Worm (Caenorhabditis elegans) whole organism, late embryonic: ENCODE data around the gene F54E12.2.

Experiments used
- C08G9.2 ChIP-seq: sonication (generic microtip); optimal IDR thresholded peaks from 2 replicates; lab custom pipeline; 2016; ENCODE audit warnings: mild to moderate bottlenecking, missing genetic modification characterization, moderate library complexity, missing compliant biosample characterization
- F13H6.1 ChIP-seq: sonication (generic microtip); optimal IDR thresholded peaks from 2 replicates; lab custom pipeline; 2016; ENCODE audit warnings: missing genetic modification characterization, missing compliant biosample characterization
- K09A11.1 ChIP-seq: sonication (generic microtip); optimal IDR thresholded peaks from 2 replicates; lab custom pipeline; 2017; ENCODE audit warnings: antibody characterized with exemption, mild to moderate bottlenecking, missing genetic modification characterization, missing compliant biosample characterization; ENCODE audit not compliant: insufficient read depth
- ama-1 ChIP-seq: fragments of 150-350 bp; optimal IDR thresholded peaks from 2 replicates; lab custom pipeline; 2014
- ceh-18 ChIP-seq: sonication (generic microtip); optimal IDR thresholded peaks from 2 replicates; lab custom pipeline; 2016; ENCODE audit warnings: missing genetic modification characterization, missing compliant biosample characterization
- ceh-2 ChIP-seq: sonication (generic microtip); optimal IDR thresholded peaks from 2 replicates; lab custom pipeline; 2016; ENCODE audit warnings: missing genotype, missing genetic modification characterization, missing compliant biosample characterization
- ceh-22 ChIP-seq: sonication (generic microtip); optimal IDR thresholded peaks from 2 replicates; lab custom pipeline; 2017; ENCODE audit warnings: missing biosample characterization, missing genetic modification characterization
- ceh-24 ChIP-seq: sonication (generic microtip); optimal IDR thresholded peaks from 2 replicates; lab custom pipeline; 2016; ENCODE audit warnings: mild to moderate bottlenecking, missing genetic modification characterization, missing compliant biosample characterization
- ceh-30 ChIP-seq: fragments of 150-350 bp; optimal IDR thresholded peaks from 2 replicates; lab custom pipeline; 2014; ENCODE audit warnings: missing biosample characterization, missing genetic modification characterization
- ceh-34 ChIP-seq: sonication (generic microtip); optimal IDR thresholded peaks from 2 replicates; lab custom pipeline; 2016; ENCODE audit warnings: mild to moderate bottlenecking, missing genetic modification characterization, missing compliant biosample characterization
- ceh-48 ChIP-seq: sonication (generic microtip); optimal IDR thresholded peaks from 2 replicates; lab custom pipeline; 2016; ENCODE audit warnings: missing genetic modification characterization, inconsistent platforms, missing compliant biosample characterization
- ceh-9 ChIP-seq: sonication (generic microtip); optimal IDR thresholded peaks from 2 replicates; lab custom pipeline; 2016; ENCODE audit warnings: mild to moderate bottlenecking, missing genetic modification characterization, inconsistent platforms, missing compliant biosample characterization
- che-1 ChIP-seq: sonication (generic microtip); optimal IDR thresholded peaks from 2 replicates; lab custom pipeline; 2016; ENCODE audit warnings: mild to moderate bottlenecking, missing genetic modification characterization, missing compliant biosample characterization
- dve-1 ChIP-seq: sonication (generic microtip); optimal IDR thresholded peaks from 2 replicates; lab custom pipeline; 2017; ENCODE audit warnings: antibody characterized with exemption, mild to moderate bottlenecking, missing genetic modification characterization, missing compliant biosample characterization
- elt-2 ChIP-seq: sonication (generic microtip); optimal IDR thresholded peaks from 2 replicates; lab custom pipeline; 2016; ENCODE audit warnings: missing genetic modification reagents, missing genetic modification characterization, missing compliant biosample characterization
- eyg-1 ChIP-seq: sonication (generic microtip); optimal IDR thresholded peaks from 2 replicates; lab custom pipeline; 2016; ENCODE audit warnings: missing genotype, missing genetic modification characterization, missing compliant biosample characterization
- fkh-10 ChIP-seq: fragments of 150-350 bp; optimal IDR thresholded peaks from 2 replicates; lab custom pipeline; 2014; ENCODE audit warnings: missing biosample characterization, missing genetic modification reagents, missing genetic modification characterization
- fkh-6 ChIP-seq: sonication (generic microtip); optimal IDR thresholded peaks from 2 replicates; lab custom pipeline; 2016; ENCODE audit warnings: missing genetic modification characterization, missing compliant biosample characterization
- gmeb-2 ChIP-seq: sonication (generic microtip); optimal IDR thresholded peaks from 2 replicates; lab custom pipeline; 2016; ENCODE audit warnings: missing genetic modification characterization, inconsistent platforms, missing compliant biosample characterization
- hlh-13 ChIP-seq: fragments of 200-800 bp; sonication (Bioruptor generic); optimal IDR thresholded peaks from 2 replicates; lab custom pipeline; 2018; ENCODE audit warnings: mild to moderate bottlenecking, missing genetic modification characterization, missing compliant biosample characterization
- hlh-15 ChIP-seq: sonication (generic microtip); optimal IDR thresholded peaks from 2 replicates; lab custom pipeline; 2016; ENCODE audit warnings: missing genetic modification characterization, missing compliant biosample characterization
- hlh-6 ChIP-seq: sonication (generic microtip); optimal IDR thresholded peaks from 2 replicates; lab custom pipeline; 2016; ENCODE audit warnings: missing genotype, missing genetic modification characterization, missing compliant biosample characterization
- hlh-8 ChIP-seq: sonication (generic microtip); optimal IDR thresholded peaks from 2 replicates; lab custom pipeline; 2016; ENCODE audit warnings: missing genotype, missing genetic modification characterization, missing compliant biosample characterization
- lim-6 ChIP-seq: sonication (generic microtip); optimal IDR thresholded peaks from 2 replicates; lab custom pipeline; 2016; ENCODE audit warnings: missing genetic modification characterization, missing compliant biosample characterization
- nfya-1 ChIP-seq: sonication (generic microtip); optimal IDR thresholded peaks from 2 replicates; lab custom pipeline; 2017; ENCODE audit warnings: missing genetic modification characterization, mild to moderate bottlenecking, missing compliant biosample characterization, antibody characterized with exemption, moderate library complexity
- nhr-232 ChIP-seq: sonication (generic microtip); optimal IDR thresholded peaks from 2 replicates; lab custom pipeline; 2016; ENCODE audit warnings: missing genetic modification characterization, missing compliant biosample characterization
- npax-4 ChIP-seq: sonication (generic microtip); optimal IDR thresholded peaks from 2 replicates; lab custom pipeline; 2016; ENCODE audit warnings: missing genetic modification characterization, missing compliant biosample characterization
- odd-2 ChIP-seq: sonication (generic microtip); optimal IDR thresholded peaks from 2 replicates; lab custom pipeline; 2017; ENCODE audit warnings: antibody characterized with exemption, mild to moderate bottlenecking, missing genetic modification characterization, missing compliant biosample characterization
- pat-9 ChIP-seq: fragments of 200-800 bp; sonication (Bioruptor generic); optimal IDR thresholded peaks from 2 replicates; lab custom pipeline; 2018; ENCODE audit warnings: mild to moderate bottlenecking, missing genetic modification characterization, moderate library complexity, missing compliant biosample characterization
- pax-1 ChIP-seq: fragments of 150-350 bp; optimal IDR thresholded peaks from 2 replicates; lab custom pipeline; 2014; ENCODE audit warnings: missing biosample characterization, missing genetic modification characterization
- pha-2 ChIP-seq: sonication (generic microtip); optimal IDR thresholded peaks from 2 replicates; lab custom pipeline; 2017; ENCODE audit warnings: mild to moderate bottlenecking, missing genetic modification characterization, missing compliant biosample characterization
- pqm-1 ChIP-seq: sonication (generic microtip); optimal IDR thresholded peaks from 2 replicates; lab custom pipeline; 2016; ENCODE audit warnings: missing genetic modification characterization, missing compliant biosample characterization
- pros-1 ChIP-seq: fragments of 150-350 bp; optimal IDR thresholded peaks from 2 replicates; lab custom pipeline; 2014; ENCODE audit warnings: missing biosample characterization, missing genetic modification reagents, missing genetic modification characterization
- ref-2 ChIP-seq: sonication (generic microtip); optimal IDR thresholded peaks from 2 replicates; lab custom pipeline; 2016; ENCODE audit warnings: missing genetic modification characterization, missing compliant biosample characterization
- sdc-2 ChIP-seq: sonication (generic microtip); optimal IDR thresholded peaks from 2 replicates; lab custom pipeline; 2016; ENCODE audit warnings: missing genotype, missing genetic modification characterization, missing compliant biosample characterization
- sox-2 ChIP-seq: fragments of 200-800 bp; sonication (Bioruptor generic); IDR thresholded peaks from 2 replicates; pipeline ENCODE4 v1.3.6; 2022; ENCODE audit warnings: missing genetic modification reagents, missing genetic modification characterization, missing compliant biosample characterization
- syd-9 ChIP-seq: sonication (generic microtip); optimal IDR thresholded peaks from 2 replicates; lab custom pipeline; 2016; ENCODE audit warnings: mild to moderate bottlenecking, missing genetic modification characterization, moderate library complexity, missing compliant biosample characterization
- tbx-2 ChIP-seq: sonication (generic microtip); optimal IDR thresholded peaks from 2 replicates; lab custom pipeline; 2016; ENCODE audit warnings: missing genetic modification characterization, missing compliant biosample characterization
- ttx-3 ChIP-seq: sonication (generic microtip); optimal IDR thresholded peaks from 2 replicates; lab custom pipeline; 2016; ENCODE audit warnings: missing genetic modification reagents, missing genetic modification characterization, missing compliant biosample characterization
- unc-42 ChIP-seq: sonication (generic microtip); optimal IDR thresholded peaks from 2 replicates; lab custom pipeline; 2016; ENCODE audit warnings: missing genotype, missing genetic modification characterization, missing compliant biosample characterization
- unc-86 ChIP-seq: sonication (generic microtip); optimal IDR thresholded peaks from 2 replicates; lab custom pipeline; 2016; ENCODE audit warnings: missing genetic modification characterization, missing compliant biosample characterization
- zip-5 ChIP-seq: sonication (generic microtip); optimal IDR thresholded peaks from 2 replicates; lab custom pipeline; 2016; ENCODE audit warnings: missing genetic modification characterization, missing compliant biosample characterization
- ztf-16 ChIP-seq: sonication (generic microtip); optimal IDR thresholded peaks from 2 replicates; lab custom pipeline; 2017; ENCODE audit warnings: missing genetic modification characterization, missing compliant biosample characterization

The F54E12.2 gene

ce11 chrIV:11337021-11337420 lies at the start of gene F54E12.2:
TSS of gene F54E12.2 (minus strand) at chrIV:11337184.
- TF ChIP-seq fkh-10 (GFP tag; lab: Kevin White, UChicago) = no peak
- TF ChIP-seq ceh-34 (tag; lab: Kevin White, UChicago) = no peak
- TF ChIP-seq dve-1 (tag; lab: Kevin White, UChicago) = no peak
- TF ChIP-seq sdc-2 = no peak
- TF ChIP-seq ceh-22 (tag; lab: Kevin White, UChicago) = no peak
- TF ChIP-seq gmeb-2 (tag; lab: Kevin White, UChicago) = no peak
- no peak for TF ChIP-seq odd-2 (tag; lab: Kevin White, UChicago)
- no peak for TF ChIP-seq pros-1 (tag; lab: Kevin White, UChicago)
- TF ChIP-seq ama-1 = no peak
- no peak for TF ChIP-seq sox-2 (GFP tag; lab: Robert Waterston, UW)
- no peak for TF ChIP-seq hlh-15 (tag; lab: Kevin White, UChicago)
- no peak for TF ChIP-seq ceh-18 (tag; lab: Kevin White, UChicago)
- no peak for TF ChIP-seq elt-2 (tag; lab: Kevin White, UChicago)

- no peak for TF ChIP-seq lim-6 (tag; lab: Kevin White, UChicago)
- TF ChIP-seq elt-2 (tag; lab: Kevin White, UChicago) = no peak
- TF ChIP-seq ttx-3 = no peak
- no peak for TF ChIP-seq syd-9 (tag; lab: Kevin White, UChicago)
- no peak for TF ChIP-seq tbx-2
- no peak for TF ChIP-seq dve-1 (tag; lab: Kevin White, UChicago)
- no peak for TF ChIP-seq F13H6.1 (tag; lab: Kevin White, UChicago)
- no peak for TF ChIP-seq sdc-2
- no peak for TF ChIP-seq hlh-6
- TF ChIP-seq pax-1 (tag; lab: Kevin White, UChicago) = no peak
- no peak for TF ChIP-seq unc-42
These were observed 42.3 kb upstream of the F54E12.2 start, which contains the start of gene fbxb-76 for ce11 chrIV:11379254-11379653. TSS of gene fbxb-76 (minus strand) at chrIV:11379354.

ce11 chrIV:11377439-11377838 lies 40.5 kb upstream of the F54E12.2 start:
- TF ChIP-seq ceh-48 (no peak), ceh-2 (tag; lab: Kevin White, UChicago) (no peak), ceh-18 (tag; lab: Kevin White, UChicago) (no peak), hlh-6 (no peak), ceh-34 (tag; lab: Kevin White, UChicago) (no peak)

- TF ChIP-seq sox-2 (GFP tag; lab: Robert Waterston, UW) (no peak), hlh-13 (GFP tag; lab: Kevin White, UChicago) (no peak), nhr-232 (tag; lab: Kevin White, UChicago) (no peak), K09A11.1 (tag; lab: Kevin White, UChicago) (no peak), lim-6 (tag; lab: Kevin White, UChicago) (no peak), ztf-16 (tag; lab: Kevin White, UChicago) (no peak), zip-5 (no peak), pqm-1 (tag; lab: Kevin White, UChicago) (no peak), ceh-24 (no peak), ref-2 (no peak), unc-86 (no peak), che-1 (tag; lab: Kevin White, UChicago) (no peak), dve-1 (tag; lab: Kevin White, UChicago) (no peak)
These were observed 38.7 kb upstream of the F54E12.2 start for ce11 chrIV:11375713-11376112.

ce11 chrIV:11372366-11372997 lies 35.5 kb upstream of the F54E12.2 start, which contains the start of gene cbd-1:
TSS of gene cbd-1 (plus strand) at chrIV:11372991.
- TF ChIP-seq pat-9 = no peak
- no peak for TF ChIP-seq eyg-1 (tag; lab: Kevin White, UChicago)
- TF ChIP-seq unc-86 = no peak
- TF ChIP-seq ztf-16 (tag; lab: Kevin White, UChicago) = no peak
- TF ChIP-seq ceh-48 = no peak
- TF ChIP-seq ceh-9 (tag; lab: Kevin White, UChicago) = no peak
- TF ChIP-seq dve-1 (tag; lab: Kevin White, UChicago) = no peak
- no peak for TF ChIP-seq sox-2 (GFP tag; lab: Robert Waterston, UW)
- TF ChIP-seq ceh-24 = no peak
- no peak for TF ChIP-seq ama-1
- no peak for TF ChIP-seq ceh-2 (tag; lab: Kevin White, UChicago)
- no peak for TF ChIP-seq npax-4 (tag; lab: Kevin White, UChicago)
- TF ChIP-seq pha-2 (tag; lab: Kevin White, UChicago) = no peak
- TF ChIP-seq nfya-1 (tag; lab: Kevin White, UChicago) = no peak
- no peak for TF ChIP-seq C08G9.2
- TF ChIP-seq ceh-30 (tag; lab: Kevin White, UChicago) = no peak
- TF ChIP-seq K09A11.1 (tag; lab: Kevin White, UChicago) = no peak
- no peak for TF ChIP-seq fkh-6 (tag; lab: Kevin White, UChicago)
- TF ChIP-seq hlh-8 (tag; lab: Kevin White, UChicago) = no peak
- TF ChIP-seq hlh-15 (tag; lab: Kevin White, UChicago) = no peak
